Fruit fly (Drosophila melanogaster) whole organism, pupa: ENCODE results near the gene Cdk8.

Experiments used
- CG10348 ChIP-seq: fragments of 200-800 bp; sonication (Bioruptor generic); IDR thresholded peaks from 2 replicates; pipeline ENCODE4 v1.3.6; 2022; ENCODE audit warnings: missing biosample characterization, missing genetic modification characterization
- CG12605 ChIP-seq: fragments of 200-800 bp; sonication (Bioruptor generic); IDR thresholded peaks from 2 replicates; pipeline ENCODE4 v1.3.6; 2022; ENCODE audit warnings: missing biosample characterization, missing genetic modification characterization
- CG13204 ChIP-seq: fragments of 200-800 bp; sonication (Bioruptor generic); optimal IDR thresholded peaks from 2 replicates; lab custom pipeline; 2018; ENCODE audit warnings: missing biosample characterization, mild to moderate bottlenecking, missing genetic modification characterization, moderate library complexity
- CG14655 ChIP-seq: fragments of 200-800 bp; sonication (Bioruptor generic); optimal IDR thresholded peaks from 3 replicates; lab custom pipeline; 2017; ENCODE audit warnings: mild to moderate bottlenecking, missing biosample characterization, missing genetic modification reagents, missing genetic modification characterization
- CG15710 ChIP-seq: fragments of 200-800 bp; sonication (Bioruptor generic); optimal IDR thresholded peaks from 2 replicates; lab custom pipeline; 2018; ENCODE audit warnings: missing biosample characterization, mild to moderate bottlenecking, missing genetic modification characterization, moderate library complexity
- CG17806 ChIP-seq: fragments of 200-800 bp; sonication (Bioruptor generic); optimal IDR thresholded peaks from 2 replicates; lab custom pipeline; 2018; ENCODE audit warnings: missing biosample characterization, mild to moderate bottlenecking, missing genetic modification characterization, moderate library complexity
- CG32121 ChIP-seq: fragments of 200-800 bp; sonication (Bioruptor generic); IDR thresholded peaks from 2 replicates; pipeline ENCODE4 v1.3.6; 2022; ENCODE audit warnings: missing biosample characterization, missing genetic modification characterization
- CG34367 ChIP-seq: fragments of 200-800 bp; sonication (Bioruptor generic); optimal IDR thresholded peaks from 2 replicates; lab custom pipeline; 2018; ENCODE audit warnings: missing biosample characterization, mild to moderate bottlenecking, missing genetic modification characterization
- CG4496 ChIP-seq: fragments of 200-800 bp; sonication (Bioruptor generic); IDR thresholded peaks from 3 replicates; pipeline ENCODE4 v1.3.6; 2022; ENCODE audit warnings: missing biosample characterization, missing genetic modification characterization
- CG8159 ChIP-seq: fragments of 200-800 bp; sonication (Bioruptor generic); optimal IDR thresholded peaks from 3 replicates; lab custom pipeline; 2018; ENCODE audit warnings: missing biosample characterization, mild to moderate bottlenecking, missing genetic modification characterization, moderate library complexity
- CG8301 ChIP-seq: fragments of 200-800 bp; sonication (Bioruptor generic); optimal IDR thresholded peaks from 2 replicates; lab custom pipeline; 2018; ENCODE audit warnings: missing biosample characterization, mild to moderate bottlenecking, missing genetic modification characterization
- CG9948 ChIP-seq: fragments of 200-800 bp; sonication (Bioruptor generic); optimal IDR thresholded peaks from 2 replicates; lab custom pipeline; 2018; ENCODE audit warnings: missing biosample characterization, mild to moderate bottlenecking, missing genetic modification characterization, moderate library complexity
- D1 ChIP-seq: fragments of 200-800 bp; sonication (Bioruptor generic); optimal IDR thresholded peaks from 2 replicates; lab custom pipeline; 2018; ENCODE audit warnings: missing biosample characterization, mild to moderate bottlenecking, missing genetic modification characterization, moderate library complexity
- EcR ChIP-seq: fragments of 200-800 bp; sonication (Bioruptor generic); optimal IDR thresholded peaks from 3 replicates; lab custom pipeline; 2019; ENCODE audit warnings: missing biosample characterization, missing genetic modification characterization, mild to moderate bottlenecking, moderate library complexity, missing genetic modification reagents
- Ets98B ChIP-seq: fragments of 200-800 bp; sonication (Bioruptor generic); IDR thresholded peaks from 2 replicates; pipeline ENCODE4 v1.3.6; 2022; ENCODE audit warnings: missing biosample characterization, missing genetic modification characterization
- Pif1A ChIP-seq: fragments of 200-800 bp; sonication (Bioruptor generic); optimal IDR thresholded peaks from 3 replicates; lab custom pipeline; 2016; ENCODE audit warnings: missing biosample characterization, missing genetic modification characterization
- Pif1B ChIP-seq: fragments of 200-800 bp; sonication (Bioruptor generic); optimal IDR thresholded peaks from 3 replicates; lab custom pipeline; 2016; ENCODE audit warnings: missing biosample characterization, missing genetic modification characterization
- Snoo ChIP-seq: fragments of 200-800 bp; sonication (Bioruptor generic); optimal IDR thresholded peaks from 3 replicates; lab custom pipeline; 2017; ENCODE audit warnings: missing biosample characterization, mild to moderate bottlenecking, missing genetic modification characterization, inconsistent platforms
- fd96Ca ChIP-seq: fragments of 200-800 bp; sonication (Bioruptor generic); IDR thresholded peaks from 3 replicates; pipeline ENCODE4 v1.3.6; 2022; ENCODE audit warnings: missing biosample characterization, missing genetic modification characterization
- gl ChIP-seq: fragments of 200-800 bp; sonication (Bioruptor generic); optimal IDR thresholded peaks from 2 replicates; lab custom pipeline; 2018; ENCODE audit warnings: missing biosample characterization, mild to moderate bottlenecking, missing genetic modification characterization
- rn ChIP-seq: fragments of 200-800 bp; sonication (Bioruptor generic); IDR thresholded peaks from 2 replicates; pipeline ENCODE4 v1.3.6; 2022; ENCODE audit warnings: missing biosample characterization, missing genetic modification characterization

Gene Cdk8

dm6 chr3L:9824226-9824625, 14.2 kb downstream of the Cdk8 start:
- TF ChIP-seq CG14655 (GFP tag; lab: Kevin White, UChicago), result no peak
- no peak for TF ChIP-seq gl
- no peak for TF ChIP-seq CG8159
- TF ChIP-seq CG13204, result no peak

dm6 chr3L:9823797-9824196, 14.7 kb downstream of the Cdk8 start, which contains the start of gene Ilp5:
TSS of gene Ilp5 (minus strand) at chr3L:9823897.
- TF ChIP-seq fd96Ca (GFP tag; lab: Robert Waterston, UW) (no peak), CG14655 (GFP tag; lab: Kevin White, UChicago) (no peak), CG10348 (GFP tag; lab: Robert Waterston, UW) (no peak), CG17806 (tag; lab: Kevin White, UChicago) (no peak), CG34367 (tag; lab: Kevin White, UChicago) (no peak), CG13204 (no peak), CG8159 (no peak), CG12605 (GFP tag; lab: Robert Waterston, UW) (no peak)
- TF ChIP-seq, all 21 proteins: peak for 0

dm6 chr3L:9821138-9821681, 17.3 kb downstream of the Cdk8 start:
- TF ChIP-seq rn (no peak), CG17806 (tag; lab: Kevin White, UChicago) (no peak), fd96Ca (GFP tag; lab: Robert Waterston, UW) (peak; percentile 79), Pif1A (GFP tag; lab: Kevin White, UChicago) (no peak), CG4496 (GFP tag; lab: Robert Waterston, UW) (no peak), CG8301 (tag; lab: Kevin White, UChicago) (no peak), Snoo (tag; lab: Kevin White, UChicago) (no peak), CG9948 (no peak), CG10348 (GFP tag; lab: Robert Waterston, UW) (no peak), CG32121 (peak; percentile 73; the same call in 1 of the 2 replicates), Ets98B (peak; percentile 63; the same call in 1 of the 2 replicates)

dm6 chr3L:9820248-9820647, 18.2 kb downstream of the Cdk8 start:
- TF ChIP-seq CG12605 (GFP tag; lab: Robert Waterston, UW), result no peak
- TF ChIP-seq EcR (GFP tag; lab: Kevin White, UChicago), result no peak
- TF ChIP-seq CG32121, result no peak
- TF ChIP-seq fd96Ca (GFP tag; lab: Robert Waterston, UW), result no peak
- no peak for TF ChIP-seq CG4496 (GFP tag; lab: Robert Waterston, UW)
- no peak for TF ChIP-seq CG8301 (tag; lab: Kevin White, UChicago)
- TF ChIP-seq CG17806 (tag; lab: Kevin White, UChicago), result no peak
- TF ChIP-seq CG14655 (GFP tag; lab: Kevin White, UChicago), result no peak
- no peak for TF ChIP-seq CG34367 (tag; lab: Kevin White, UChicago)
- no peak for TF ChIP-seq CG15710 (tag; lab: Kevin White, UChicago)
- TF ChIP-seq CG9948, result no peak
- no peak for TF ChIP-seq Pif1B (GFP tag; lab: Kevin White, UChicago)
- TF ChIP-seq Pif1A (GFP tag; lab: Kevin White, UChicago), result no peak
- no peak for TF ChIP-seq CG10348 (GFP tag; lab: Robert Waterston, UW)
- TF ChIP-seq Snoo (tag; lab: Kevin White, UChicago), result no peak
- no peak for TF ChIP-seq Ets98B
- TF ChIP-seq CG13204, result no peak

dm6 chr3L:9815705-9816104, 22.8 kb downstream of the Cdk8 start:
- TF ChIP-seq gl (no peak), CG32121 (peak; percentile 64), fd96Ca (GFP tag; lab: Robert Waterston, UW) (peak; percentile 44; the same call in 1 of the 3 replicates), Ets98B (peak; percentile 53), CG14655 (GFP tag; lab: Kevin White, UChicago) (no peak), CG17806 (tag; lab: Kevin White, UChicago) (no peak)

- no peak for TF ChIP-seq Pif1A (GFP tag; lab: Kevin White, UChicago)
- TF ChIP-seq CG8301 (tag; lab: Kevin White, UChicago), result no peak
- peak; percentile 57; the same call in 2 of the 3 replicates for TF ChIP-seq CG4496 (GFP tag; lab: Robert Waterston, UW)
- no peak for TF ChIP-seq CG9948
- TF ChIP-seq Ets98B, result peak; percentile 50
- no peak for TF ChIP-seq gl
- peak; percentile 63 for TF ChIP-seq CG32121
- TF ChIP-seq rn, result no peak
- TF ChIP-seq CG14655 (GFP tag; lab: Kevin White, UChicago), result peak; percentile 20
- TF ChIP-seq EcR (GFP tag; lab: Kevin White, UChicago), result no peak
- no peak for TF ChIP-seq Snoo (tag; lab: Kevin White, UChicago)
- no peak for TF ChIP-seq CG10348 (GFP tag; lab: Robert Waterston, UW)
- TF ChIP-seq CG15710 (tag; lab: Kevin White, UChicago), result no peak
- TF ChIP-seq D1 (tag; lab: Kevin White, UChicago), result no peak
- peak; percentile 38; the same call in 1 of the 3 replicates for TF ChIP-seq fd96Ca (GFP tag; lab: Robert Waterston, UW)
Measured at dm6 chr3L:9814621-9815020, 23.8 kb downstream of the Cdk8 start.

dm6 chr3L:9813345-9813897, 25.0 kb downstream of the Cdk8 start, which contains the start of gene CG43897:
TSS of gene CG43897 (plus strand) at chr3L:9813847.
- no peak for TF ChIP-seq CG8301 (tag; lab: Kevin White, UChicago)
- no peak for TF ChIP-seq CG14655 (GFP tag; lab: Kevin White, UChicago)
- no peak for TF ChIP-seq CG13204
